Fruit fly (Drosophila melanogaster) whole organism: ENCODE measurements around the gene Unc50.

Experiments used
- CG8478 ChIP-seq: fragments of >200 bp; optimal IDR thresholded peaks from 2 replicates; lab custom pipeline; 2018; ENCODE audit warnings: inconsistent platforms
- Dll ChIP-seq: fragments of >200 bp; optimal IDR thresholded peaks from 2 replicates; lab custom pipeline; 2017
- EcR ChIP-seq, 2 experiments: fragments of >200 bp; optimal IDR thresholded peaks; 2 replicates each; lab custom pipeline; 2017; ENCODE audit warnings: missing biosample characterization in 2 of 2, missing genetic modification characterization in 2 of 2, missing genetic modification reagents in 2 of 2
- pan ChIP-seq: fragments of >200 bp; optimal IDR thresholded peaks from 2 replicates; lab custom pipeline; 2017
- psq ChIP-seq: fragments of >200 bp; optimal IDR thresholded peaks from 2 replicates; lab custom pipeline; 2017
- usp ChIP-seq: fragments of >200 bp; optimal IDR thresholded peaks from 2 replicates; lab custom pipeline; 2017; ENCODE audit warnings: missing biosample characterization, missing genetic modification characterization, mixed read lengths

dm6 chr3R:8650741-8651140 is 25.7 kb downstream of the Unc50 start, which contains the start of the genes Mkk4 and SLIRP2:
- TF ChIP-seq CG8478 (lab: Kevin White, UChicago) (no peak), psq (lab: Kevin White, UChicago) (no peak), EcR (GFP tag; optimal IDR thresholded peaks at IDR 0.05; lab: Kevin White, UChicago) (no peak), pan (lab: Kevin White, UChicago) (no peak), usp (GFP tag; lab: Kevin White, UChicago) (no peak), Dll (lab: Kevin White, UChicago) (no peak)
